Fruit fly (Drosophila melanogaster) whole organism, embryonic: ENCODE results near the gene CG12682.

Source experiments
- Atf-2 ChIP-seq: fragments of 200-800 bp; sonication (Bioruptor generic); optimal IDR thresholded peaks from 2 replicates; lab custom pipeline; 2016; ENCODE audit warnings: missing biosample characterization, missing genetic modification characterization
- Blimp-1 ChIP-seq: fragments of 200-800 bp; sonication (Bioruptor generic); optimal IDR thresholded peaks from 3 replicates; lab custom pipeline; 2018; ENCODE audit warnings: missing biosample characterization, missing genetic modification characterization, mild to moderate bottlenecking, moderate library complexity, missing genetic modification reagents
- CG10321 ChIP-seq: fragments of 200-800 bp; sonication (Bioruptor generic); IDR thresholded peaks from 2 replicates; pipeline ENCODE4 v1.3.6; 2022; ENCODE audit warnings: missing biosample characterization, missing genetic modification characterization
- CG10366 ChIP-seq: fragments of 200-800 bp; sonication (Bioruptor generic); IDR thresholded peaks from 2 replicates; pipeline ENCODE4 v1.3.6; 2022; ENCODE audit warnings: missing biosample characterization, missing genetic modification characterization
- CG10959 ChIP-seq: fragments of 200-800 bp; sonication (Bioruptor generic); IDR thresholded peaks from 2 replicates; pipeline ENCODE4 v1.3.6; 2022; ENCODE audit warnings: missing biosample characterization, missing genetic modification characterization
- CG13424 ChIP-seq: fragments of 200-800 bp; sonication (Bioruptor generic); optimal IDR thresholded peaks from 2 replicates; lab custom pipeline; 2019; ENCODE audit warnings: missing biosample characterization, mild to moderate bottlenecking, missing genetic modification characterization, moderate library complexity
- CG15269 ChIP-seq: fragments of 200-800 bp; sonication (Bioruptor generic); optimal IDR thresholded peaks from 2 replicates; lab custom pipeline; 2018; ENCODE audit warnings: missing biosample characterization, mild to moderate bottlenecking, missing genetic modification characterization, moderate library complexity
- CG15514 ChIP-seq: fragments of 200-800 bp; sonication (Bioruptor generic); optimal IDR thresholded peaks from 3 replicates; lab custom pipeline; 2017; ENCODE audit warnings: missing biosample characterization, missing genetic modification characterization, mild to moderate bottlenecking, moderate library complexity, missing genetic modification reagents
- CG17359 ChIP-seq: fragments of 200-800 bp; sonication (Bioruptor generic); optimal IDR thresholded peaks from 3 replicates; lab custom pipeline; 2018; ENCODE audit warnings: missing biosample characterization, mild to moderate bottlenecking, missing genetic modification characterization, moderate library complexity
- CG18599 ChIP-seq: fragments of 200-800 bp; sonication (Bioruptor generic); optimal IDR thresholded peaks from 3 replicates; lab custom pipeline; 2017; ENCODE audit warnings: missing biosample characterization, missing genetic modification characterization, mild to moderate bottlenecking, moderate library complexity, missing genetic modification reagents
- CG2120 ChIP-seq: fragments of 200-800 bp; sonication (Bioruptor generic); optimal IDR thresholded peaks from 3 replicates; lab custom pipeline; 2016; ENCODE audit warnings: missing biosample characterization, missing genetic modification characterization
- CG2678 ChIP-seq: fragments of 200-800 bp; sonication (Bioruptor generic); optimal IDR thresholded peaks from 3 replicates; lab custom pipeline; 2019; ENCODE audit warnings: missing biosample characterization, mild to moderate bottlenecking, missing genetic modification characterization, moderate library complexity
- CG30403 ChIP-seq: fragments of 200-800 bp; sonication (Bioruptor generic); optimal IDR thresholded peaks from 3 replicates; lab custom pipeline; 2016; ENCODE audit warnings: missing biosample characterization, missing genetic modification characterization
- CG32532 ChIP-seq: fragments of 200-800 bp; sonication (Bioruptor generic); IDR thresholded peaks from 2 replicates; pipeline ENCODE4 v1.3.6; 2022; ENCODE audit warnings: missing biosample characterization, missing genetic modification characterization
- CG6765 ChIP-seq: fragments of 200-800 bp; sonication (Bioruptor generic); optimal IDR thresholded peaks from 3 replicates; lab custom pipeline; 2017; ENCODE audit warnings: missing biosample characterization, mild to moderate bottlenecking, missing genetic modification characterization
- CG7839 ChIP-seq: fragments of 200-800 bp; sonication (Bioruptor generic); optimal IDR thresholded peaks from 3 replicates; lab custom pipeline; 2018; ENCODE audit warnings: missing biosample characterization, mild to moderate bottlenecking, missing genetic modification characterization, moderate library complexity
- CoRest ChIP-seq: fragments of 200-800 bp; sonication (Bioruptor generic); optimal IDR thresholded peaks from 3 replicates; lab custom pipeline; 2018; ENCODE audit warnings: missing biosample characterization, mild to moderate bottlenecking, missing genetic modification characterization, moderate library complexity
- Dek ChIP-seq: fragments of 200-800 bp; sonication (Bioruptor generic); optimal IDR thresholded peaks from 3 replicates; lab custom pipeline; 2019; ENCODE audit warnings: missing biosample characterization, mild to moderate bottlenecking, missing genetic modification characterization, moderate library complexity
- E2f1 ChIP-seq: fragments of 200-800 bp; sonication (Bioruptor generic); IDR thresholded peaks from 2 replicates; pipeline ENCODE4 v1.3.6; 2022; ENCODE audit warnings: missing biosample characterization, missing genetic modification characterization
- Ets65A ChIP-seq: fragments of 200-800 bp; sonication (Bioruptor generic); peaks from one replicate; lab custom pipeline; 2016; ENCODE audit warnings: missing biosample characterization, missing genetic modification characterization
- Fer3 ChIP-seq: fragments of 200-800 bp; sonication (Bioruptor generic); optimal IDR thresholded peaks from 2 replicates; lab custom pipeline; 2018; ENCODE audit warnings: missing biosample characterization, mild to moderate bottlenecking, missing genetic modification characterization, moderate library complexity
- H2.0 ChIP-seq: fragments of 200-800 bp; sonication (Bioruptor generic); IDR thresholded peaks from 2 replicates; pipeline ENCODE4 v1.3.6; 2022; ENCODE audit warnings: missing biosample characterization, missing genetic modification characterization
- Hr51 ChIP-seq, 2 experiments: fragments of 200-800 bp; sonication (Bioruptor generic); optimal IDR thresholded peaks; 2 replicates in 1 of 2; 3 replicates in 1 of 2; lab custom pipeline; 2016 to 2018; ENCODE audit warnings: missing biosample characterization in 2 of 2, missing genetic modification characterization in 2 of 2, mild to moderate bottlenecking in 1 of 2, moderate library complexity in 1 of 2
- Kr ChIP-seq: fragments of 200-800 bp; sonication (Bioruptor generic); optimal IDR thresholded peaks from 2 replicates; lab custom pipeline; 2017; ENCODE audit warnings: missing biosample characterization, mild to moderate bottlenecking, missing genetic modification characterization
- Meics ChIP-seq: fragments of 200-800 bp; sonication (Bioruptor generic); optimal IDR thresholded peaks from 2 replicates; lab custom pipeline; 2017; ENCODE audit warnings: missing biosample characterization, mild to moderate bottlenecking, missing genetic modification characterization
- Nf-YA ChIP-seq: fragments of 200-800 bp; sonication (Bioruptor generic); IDR thresholded peaks from 2 replicates; pipeline ENCODE4 v1.3.6; 2022; ENCODE audit warnings: missing biosample characterization, missing genetic modification characterization
- NfI ChIP-seq: fragments of 200-800 bp; sonication (Bioruptor generic); optimal IDR thresholded peaks from 3 replicates; lab custom pipeline; 2018; ENCODE audit warnings: missing biosample characterization, mild to moderate bottlenecking, missing genetic modification characterization, moderate library complexity
- Oli ChIP-seq: fragments of 200-800 bp; sonication (Bioruptor generic); optimal IDR thresholded peaks from 2 replicates; lab custom pipeline; 2018; ENCODE audit warnings: missing biosample characterization, mild to moderate bottlenecking, missing genetic modification characterization, moderate library complexity
- Rfx ChIP-seq: fragments of 200-800 bp; sonication (Bioruptor generic); IDR thresholded peaks from 2 replicates; pipeline ENCODE4 v1.3.6; 2022; ENCODE audit warnings: missing biosample characterization, missing genetic modification characterization
- Sox102F ChIP-seq: fragments of 200-800 bp; sonication (Bioruptor generic); optimal IDR thresholded peaks from 2 replicates; lab custom pipeline; 2018; ENCODE audit warnings: missing biosample characterization, mild to moderate bottlenecking, missing genetic modification characterization, moderate library complexity
- Xbp1 ChIP-seq: fragments of 200-800 bp; sonication (Bioruptor generic); optimal IDR thresholded peaks from 3 replicates; lab custom pipeline; 2016; ENCODE audit warnings: missing biosample characterization, mild to moderate bottlenecking, missing genetic modification characterization
- Xrp1 ChIP-seq: fragments of 200-800 bp; sonication (Bioruptor generic); IDR thresholded peaks from 2 replicates; pipeline ENCODE4 v1.3.6; 2022; ENCODE audit warnings: missing biosample characterization, missing genetic modification characterization
- bcd ChIP-seq: fragments of 200-800 bp; sonication (Bioruptor generic); optimal IDR thresholded peaks from 2 replicates; lab custom pipeline; 2017; ENCODE audit warnings: missing biosample characterization, mild to moderate bottlenecking, missing genetic modification characterization
- dysf ChIP-seq: fragments of 200-800 bp; sonication (Bioruptor generic); IDR thresholded peaks from 3 replicates; pipeline ENCODE4 v1.3.6; 2022; ENCODE audit warnings: missing biosample characterization, missing genetic modification characterization
- gem ChIP-seq: fragments of 200-800 bp; sonication (Bioruptor generic); optimal IDR thresholded peaks from 2 replicates; lab custom pipeline; 2019; ENCODE audit warnings: missing biosample characterization, mild to moderate bottlenecking, missing genetic modification characterization, moderate library complexity
- gro ChIP-seq: fragments of 200-800 bp; sonication (Bioruptor generic); optimal IDR thresholded peaks from 2 replicates; lab custom pipeline; 2016; ENCODE audit warnings: missing biosample characterization, missing genetic modification characterization
- ind ChIP-seq: fragments of 200-800 bp; sonication (Bioruptor generic); optimal IDR thresholded peaks from 3 replicates; lab custom pipeline; 2016; ENCODE audit warnings: missing biosample characterization, missing genetic modification characterization
- lab ChIP-seq: fragments of 200-800 bp; sonication (Bioruptor generic); optimal IDR thresholded peaks from 3 replicates; lab custom pipeline; 2017; ENCODE audit warnings: missing biosample characterization, missing genetic modification characterization, mild to moderate bottlenecking, moderate library complexity, missing genetic modification reagents
- lbe ChIP-seq: fragments of 200-800 bp; sonication (Bioruptor generic); optimal IDR thresholded peaks from 2 replicates; lab custom pipeline; 2016; ENCODE audit warnings: missing biosample characterization, mild to moderate bottlenecking, missing genetic modification characterization
- lilli ChIP-seq: fragments of 200-800 bp; sonication (Bioruptor generic); optimal IDR thresholded peaks from 3 replicates; lab custom pipeline; 2016; ENCODE audit warnings: missing biosample characterization, missing genetic modification characterization
- lov ChIP-seq, 2 experiments: fragments of 200-800 bp in 1 of 2; fragments of >200 bp in 1 of 2; sonication (Bioruptor generic) in 1 of 2; IDR thresholded peaks in 1 of 2; optimal IDR thresholded peaks in 1 of 2; 2 replicates in 1 of 2; 3 replicates in 1 of 2; pipeline versions ENCODE4 v1.3.6 to Lab custom; 2017 to 2022; ENCODE audit warnings: missing biosample characterization in 1 of 2, missing genetic modification characterization in 1 of 2
- maf-S ChIP-seq: fragments of 200-800 bp; sonication (Bioruptor generic); optimal IDR thresholded peaks from 2 replicates; lab custom pipeline; 2016; ENCODE audit warnings: missing biosample characterization, missing genetic modification characterization
- nmo ChIP-seq: fragments of 200-800 bp; sonication (Bioruptor generic); optimal IDR thresholded peaks from 2 replicates; lab custom pipeline; 2018; ENCODE audit warnings: missing biosample characterization, mild to moderate bottlenecking, missing genetic modification characterization, moderate library complexity
- p53 ChIP-seq: fragments of 200-800 bp; sonication (Bioruptor generic); optimal IDR thresholded peaks from 2 replicates; lab custom pipeline; 2016; ENCODE audit warnings: missing biosample characterization, missing genetic modification characterization
- pb ChIP-seq: fragments of 200-800 bp; sonication (Bioruptor generic); optimal IDR thresholded peaks from 3 replicates; lab custom pipeline; 2016; ENCODE audit warnings: missing biosample characterization, missing genetic modification characterization
- sens ChIP-seq: fragments of 200-800 bp; sonication (Bioruptor generic); peaks from one replicate; lab custom pipeline; 2016; ENCODE audit warnings: missing biosample characterization, missing genetic modification characterization
- sisA ChIP-seq: fragments of 200-800 bp; sonication (Bioruptor generic); IDR thresholded peaks from 2 replicates; pipeline ENCODE4 v1.3.6; 2022; ENCODE audit warnings: missing biosample characterization, missing genetic modification characterization
- tin ChIP-seq: fragments of 200-800 bp; sonication (Bioruptor generic); optimal IDR thresholded peaks from 3 replicates; lab custom pipeline; 2016; ENCODE audit warnings: missing biosample characterization, missing genetic modification characterization
- ttk ChIP-seq: fragments of 200-800 bp; sonication (Bioruptor generic); IDR thresholded peaks from 2 replicates; pipeline ENCODE4 v2.1.2; 2022; ENCODE audit warnings: missing biosample characterization, missing genetic modification characterization
- unpg ChIP-seq: fragments of 200-800 bp; sonication (Bioruptor generic); optimal IDR thresholded peaks from 3 replicates; lab custom pipeline; 2018; ENCODE audit warnings: missing biosample characterization, mild to moderate bottlenecking, missing genetic modification characterization, moderate library complexity

Gene CG12682

dm6 chrX:4849376-4849775, 23.6 kb downstream of the CG12682 start:
- TF ChIP-seq lov (optimal IDR thresholded peaks at IDR 0.05; lab: Kevin White, UChicago) (no peak), lov (GFP tag; IDR thresholded peaks at IDR 0.05; lab: Robert Waterston, UW) (no peak), Ets65A (GFP tag; lab: Kevin White, UChicago) (peak; percentile 84), Kr (no peak), CG2678 (peak; percentile 50), tin (GFP tag; lab: Kevin White, UChicago) (peak; percentile 14), lilli (GFP tag; lab: Kevin White, UChicago) (peak; percentile 19), unpg (GFP tag; lab: Kevin White, UChicago) (peak; percentile 26), ind (GFP tag; lab: Kevin White, UChicago) (peak; percentile 29), lbe (GFP tag; lab: Kevin White, UChicago) (no peak), CG10366 (GFP tag; lab: Robert Waterston, UW) (no peak), dysf (GFP tag; lab: Robert Waterston, UW) (peak; percentile 42; the same call in 1 of the 3 replicates), Dek (tag; lab: Kevin White, UChicago) (peak; percentile 2), CG17359 (peak; percentile 11), CG10959 (GFP tag; lab: Robert Waterston, UW) (no peak), maf-S (GFP tag; lab: Kevin White, UChicago) (no peak), CG18599 (GFP tag; lab: Kevin White, UChicago) (peak; percentile 58), CG15514 (GFP tag; lab: Kevin White, UChicago) (no peak), gro (GFP tag; lab: Kevin White, UChicago) (no peak), CoRest (tag; lab: Kevin White, UChicago) (peak; percentile 14), Rfx (GFP tag; lab: Robert Waterston, UW) (peak; percentile 16; the same call in 1 of the 2 replicates), CG15269 (tag; lab: Kevin White, UChicago) (peak; percentile 32), CG32532 (GFP tag; lab: Robert Waterston, UW) (0 out of 2 replicates have a peak, but pooled peaks have one; percentile 5), NfI (GFP tag; lab: Kevin White, UChicago) (peak; percentile 66), Atf-2 (GFP tag; lab: Kevin White, UChicago) (no peak), Blimp-1 (GFP tag; lab: Kevin White, UChicago) (peak; percentile 2), sisA (GFP tag; lab: Robert Waterston, UW) (peak; percentile 25; the same call in 1 of the 2 replicates), sens (GFP tag; lab: Kevin White, UChicago) (peak; percentile 78), Xbp1 (GFP tag; lab: Kevin White, UChicago) (peak; percentile 30), Meics (GFP tag; lab: Kevin White, UChicago) (peak; percentile 18), pb (GFP tag; lab: Kevin White, UChicago) (no peak), E2f1 (GFP tag; lab: Robert Waterston, UW) (0 out of 2 replicates have a peak, but pooled peaks have one; percentile 28), Nf-YA (no peak), CG7839 (tag; lab: Kevin White, UChicago) (peak; percentile 54), p53 (GFP tag; lab: Kevin White, UChicago) (no peak), nmo (GFP tag; lab: Kevin White, UChicago) (peak; percentile 19), ttk (GFP tag; lab: Robert Waterston, UW) (0 out of 2 replicates have a peak, but pooled peaks have one; percentile 8), H2.0 (peak; percentile 65; the same call in 1 of the 2 replicates), Hr51 (GFP tag; optimal IDR thresholded peaks at IDR 0.05; lab: Kevin White, UChicago) (peak in 1 of 2 experiments; percentile 34), Fer3 (tag; lab: Kevin White, UChicago) (peak; percentile 10), CG10321 (GFP tag; lab: Robert Waterston, UW) (no peak), CG13424 (tag; lab: Kevin White, UChicago) (peak; percentile 6), Sox102F (GFP tag; lab: Kevin White, UChicago) (peak; percentile 3), gem (tag; lab: Kevin White, UChicago) (peak; percentile 58), CG6765 (GFP tag; lab: Kevin White, UChicago) (no peak), bcd (GFP tag; lab: Kevin White, UChicago) (peak; percentile 1), lab (peak; percentile 62), CG30403 (GFP tag; lab: Kevin White, UChicago) (peak; percentile 47), CG2120 (GFP tag; lab: Kevin White, UChicago) (peak; percentile 39), Xrp1 (GFP tag; lab: Robert Waterston, UW) (peak; percentile 30; the same call in 1 of the 2 replicates), Oli (tag; lab: Kevin White, UChicago) (peak; percentile 34)
